Fruit fly (Drosophila melanogaster) whole organism, prepupa: ENCODE measurements around the gene TTLL15.

Source experiments
- CG1621 ChIP-seq: fragments of 200-800 bp; sonication (Bioruptor generic); optimal IDR thresholded peaks from 3 replicates; lab custom pipeline; 2018; ENCODE audit warnings: missing biosample characterization, mild to moderate bottlenecking, missing genetic modification characterization
- CG16779 ChIP-seq: fragments of 200-800 bp; sonication (Bioruptor generic); optimal IDR thresholded peaks from 3 replicates; lab custom pipeline; 2017; ENCODE audit warnings: missing biosample characterization, mild to moderate bottlenecking, missing genetic modification characterization
- CG3032 ChIP-seq: fragments of 200-800 bp; optimal IDR thresholded peaks from 2 replicates; lab custom pipeline; 2019; ENCODE audit warnings: missing biosample characterization, mild to moderate bottlenecking, missing genetic modification characterization, moderate library complexity
- Lpt ChIP-seq: fragments of 200-800 bp; sonication (Bioruptor generic); optimal IDR thresholded peaks from 3 replicates; lab custom pipeline; 2016; ENCODE audit warnings: missing biosample characterization, missing genetic modification characterization
- pdm3 ChIP-seq: fragments of 200-800 bp; sonication (Bioruptor generic); optimal IDR thresholded peaks from 3 replicates; lab custom pipeline; 2016; ENCODE audit warnings: missing biosample characterization, missing genetic modification characterization
- vri ChIP-seq: fragments of 200-800 bp; sonication (Bioruptor generic); optimal IDR thresholded peaks from 3 replicates; lab custom pipeline; 2016; ENCODE audit warnings: missing biosample characterization, mild to moderate bottlenecking, missing genetic modification characterization

- TF ChIP-seq pdm3 (GFP tag; lab: Kevin White, UChicago): no peak
- no peak for TF ChIP-seq CG16779 (tag; lab: Kevin White, UChicago)
- TF ChIP-seq CG3032 (tag; lab: Kevin White, UChicago): no peak
- no peak for TF ChIP-seq CG1621 (tag; lab: Kevin White, UChicago)
- no peak for TF ChIP-seq Lpt (GFP tag; lab: Kevin White, UChicago)
- TF ChIP-seq vri (GFP tag; lab: Kevin White, UChicago): no peak
Measured at dm6 chr3R:10859713-10860112, 44.6 kb downstream of the TTLL15 start, which contains the start of gene CG14694.
